Worm (Caenorhabditis elegans) whole organism, early embryonic: ENCODE data around the gene B0222.15.

Source experiments
- aly-1 ChIP-seq: sonication (generic microtip); optimal IDR thresholded peaks from 2 replicates; lab custom pipeline; 2016; ENCODE audit warnings: missing genetic modification characterization, missing compliant biosample characterization
- ama-1 ChIP-seq: fragments of 150-350 bp; optimal IDR thresholded peaks from 2 replicates; lab custom pipeline; 2014
- flt-1 ChIP-seq: fragments of 200-800 bp; sonication (Bioruptor generic); IDR thresholded peaks from 2 replicates; pipeline ENCODE4 v1.3.6; 2022; ENCODE audit warnings: missing genetic modification characterization, missing compliant biosample characterization
- hmbx-1 ChIP-seq: sonication (generic microtip); optimal IDR thresholded peaks from 2 replicates; lab custom pipeline; 2016; ENCODE audit warnings: mild to moderate bottlenecking, missing genetic modification characterization, missing compliant biosample characterization
- hmg-4 ChIP-seq: fragments of 200-800 bp; sonication (Bioruptor generic); optimal IDR thresholded peaks from 2 replicates; lab custom pipeline; 2018; ENCODE audit warnings: mild to moderate bottlenecking, missing genetic modification characterization, missing compliant biosample characterization
- hnd-1 ChIP-seq: sonication (generic microtip); optimal IDR thresholded peaks from 2 replicates; lab custom pipeline; 2016; ENCODE audit warnings: missing genetic modification characterization, missing compliant biosample characterization
- scrt-1 ChIP-seq: fragments of 200-800 bp; sonication (Bioruptor generic); IDR thresholded peaks from 2 replicates; pipeline ENCODE4 v1.3.6; 2022; ENCODE audit warnings: missing genetic modification characterization, missing compliant biosample characterization
- tbx-37 ChIP-seq: fragments of 200-800 bp; sonication (Bioruptor generic); conservative IDR thresholded peaks from 2 replicates; pipeline ENCODE4 v1.3.6; 2022; ENCODE audit warnings: missing genetic modification reagents, missing genetic modification characterization, missing compliant biosample characterization
- tra-4 ChIP-seq: sonication (generic microtip); optimal IDR thresholded peaks from 2 replicates; lab custom pipeline; 2017; ENCODE audit warnings: missing genetic modification characterization, missing compliant biosample characterization

- TF ChIP-seq scrt-1 (GFP tag; lab: Robert Waterston, UW) (no peak), flt-1 (GFP tag; lab: Robert Waterston, UW) (no peak), aly-1 (no peak), hnd-1 (tag; lab: Kevin White, UChicago) (no peak), tra-4 (tag; lab: Kevin White, UChicago) (no peak), ama-1 (no peak), hmg-4 (GFP tag; lab: Kevin White, UChicago) (no peak), tbx-37 (GFP tag; lab: Robert Waterston, UW) (no peak), hmbx-1 (tag; lab: Kevin White, UChicago) (no peak)
These were observed 44.1 kb downstream of the B0222.15 start, which contains the start of gene F21C10.7 for ce11 chrV:9112467-9112866.
